Worm (Caenorhabditis elegans): ENCODE measurements around the gene fbxa-9.

Gene fbxa-9

DNA sequence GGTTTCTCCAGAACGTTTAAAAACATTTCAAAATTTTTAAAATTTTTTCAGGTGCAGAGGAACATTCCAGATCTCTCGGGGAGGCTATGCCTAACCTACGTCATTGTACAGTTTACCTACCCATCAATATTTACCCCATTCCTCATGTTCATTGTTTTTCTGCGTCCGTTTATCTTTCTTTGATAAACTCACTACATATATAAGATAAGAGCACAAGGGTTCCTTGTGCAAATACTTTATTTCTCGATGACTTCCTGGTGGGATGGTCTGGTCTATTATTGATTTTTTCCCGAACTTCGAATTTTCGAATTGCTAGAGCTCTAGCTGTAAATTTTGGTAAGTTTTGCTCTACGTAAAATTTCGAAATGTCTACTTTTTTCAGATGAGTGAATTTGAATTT is 33.1 kb upstream of the fbxa-9 start:
- TF ChIP-seq elt-2 (tag; optimal IDR thresholded peaks at IDR 0.05) (peak; percentile 74), ceh-22 (tag; optimal IDR thresholded peaks at IDR 0.05) (no peak)

DNA sequence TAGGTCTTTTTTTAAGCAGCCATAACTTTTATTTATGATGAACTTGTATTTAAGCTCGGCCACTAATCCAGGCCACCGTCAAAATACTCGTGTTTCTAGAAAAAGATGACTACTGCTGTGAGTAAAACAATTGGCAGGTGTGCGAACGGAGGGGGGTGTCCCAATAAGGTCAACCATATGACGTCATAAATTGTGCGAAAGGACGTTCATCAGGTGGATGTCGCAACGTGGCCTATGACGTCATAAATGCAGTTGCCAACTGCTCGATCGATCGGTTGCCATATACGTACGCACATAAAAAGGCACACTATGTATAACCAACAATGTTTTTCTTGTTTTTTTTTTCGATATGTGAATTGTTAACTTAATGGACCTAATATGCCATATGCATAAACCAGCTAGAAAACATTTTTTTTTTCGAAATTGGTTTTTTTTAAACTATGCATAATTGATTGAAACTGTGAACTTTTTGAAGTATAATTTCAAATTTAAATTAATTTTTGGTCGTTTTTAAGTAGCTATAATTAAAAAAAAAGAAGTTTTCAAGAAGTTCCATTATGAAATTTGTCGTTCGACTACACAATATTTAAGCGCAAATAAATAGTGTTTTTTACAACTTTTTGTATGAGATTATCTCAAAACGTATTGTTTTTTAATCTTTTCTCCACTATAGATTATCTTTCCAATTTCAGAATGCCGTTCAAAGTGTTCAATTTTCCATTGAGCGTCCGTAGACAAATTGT is 32.1 kb upstream of the fbxa-9 start, which contains the start of gene C39B5.2:
Gene C39B5.2 (plus strand): TSS at position 693 of the 743 bp plus-strand sequence.
- TF ChIP-seq hlh-30 (tag; optimal IDR thresholded peaks at IDR 0.05; ENCODE audit: insufficient read depth) (peak; percentile 65), ref-2 (tag; optimal IDR thresholded peaks at IDR 0.05) (peak; percentile 67), tbx-7 (tag; optimal IDR thresholded peaks at IDR 0.05) (no peak), tbx-2 (tag; optimal IDR thresholded peaks at IDR 0.05) (peak; percentile 53), fkh-6 (tag; optimal IDR thresholded peaks at IDR 0.05) (no peak), ets-4 (tag; optimal IDR thresholded peaks at IDR 0.05) (no peak), lin-11 (tag; optimal IDR thresholded peaks at IDR 0.05) (no peak), ceh-9 (tag; optimal IDR thresholded peaks at IDR 0.05) (no peak), ceh-34 (tag; optimal IDR thresholded peaks at IDR 0.05) (no peak), hlh-13 (GFP tag; optimal IDR thresholded peaks at IDR 0.05) (no peak), pat-9 (tag; optimal IDR thresholded peaks at IDR 0.05) (no peak), fkh-10 (GFP tag; optimal IDR thresholded peaks at IDR 0.05) (no peak), ceh-31 (tag; optimal IDR thresholded peaks at IDR 0.05) (peak; percentile 33), C08G9.2 (tag; optimal IDR thresholded peaks at IDR 0.05) (no peak)

DNA sequence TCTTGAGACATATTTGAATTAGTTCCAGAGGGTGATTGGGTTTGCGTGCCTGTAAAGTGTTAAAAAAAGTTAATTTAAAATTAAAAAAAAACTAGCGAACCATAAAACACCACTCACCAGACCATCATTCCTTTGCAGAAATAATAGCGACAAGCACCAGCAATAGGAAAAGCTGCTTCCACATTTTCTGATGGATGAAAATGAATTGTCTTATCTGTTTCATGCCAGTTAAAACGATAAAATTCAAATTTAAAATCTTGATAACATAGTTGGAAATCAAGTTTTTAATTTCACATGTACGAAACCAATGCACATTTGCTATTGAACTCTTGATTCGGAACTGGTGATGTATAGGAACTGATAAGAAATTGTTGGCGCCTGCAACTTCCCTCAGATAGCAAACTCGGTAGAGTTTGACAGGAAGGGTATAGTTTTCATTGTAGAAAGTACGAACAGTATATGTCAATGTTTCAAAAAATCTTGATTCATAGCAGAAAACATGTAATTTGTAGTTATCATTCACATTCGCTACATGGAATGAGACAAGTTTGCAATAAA is 26.8 kb upstream of the fbxa-9 start, which contains the start of gene C39B5.10:
Gene C39B5.10 (minus strand): TSS at position 51 of the 558 bp plus-strand sequence.
- no peak for TF ChIP-seq ets-4 (tag; optimal IDR thresholded peaks at IDR 0.05)
- TF ChIP-seq elt-2 (tag; optimal IDR thresholded peaks at IDR 0.05), result peak; percentile 13
- no peak for TF ChIP-seq nfya-1 (tag; optimal IDR thresholded peaks at IDR 0.05)
- no peak for TF ChIP-seq ceh-30 (tag; optimal IDR thresholded peaks at IDR 0.05)

DNA sequence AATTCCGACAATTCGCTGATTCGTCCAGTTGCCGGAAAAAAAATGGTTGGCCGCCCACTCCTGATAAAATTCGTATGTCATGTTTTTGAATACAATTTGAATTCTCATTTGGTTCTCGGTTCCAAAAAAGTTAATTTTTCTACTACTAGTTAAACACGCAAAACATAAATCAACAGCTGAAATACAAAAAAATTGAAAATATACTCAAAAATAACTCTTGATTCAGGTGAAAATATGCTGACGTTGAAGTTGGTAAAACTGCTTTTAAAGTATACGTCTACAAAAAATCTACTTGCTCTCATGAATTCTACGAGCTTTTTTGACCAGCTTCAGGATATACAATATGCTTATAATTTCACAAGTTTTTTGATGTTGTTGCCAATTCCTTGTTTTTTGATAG is 26.0 kb upstream of the fbxa-9 start, which contains the start of gene srz-56:
Gene srz-56 (plus strand): TSS at position 301 of the 400 bp plus-strand sequence.
- TF ChIP-seq T23F11.4 (GFP tag; optimal IDR thresholded peaks at IDR 0.05), result no peak

DNA sequence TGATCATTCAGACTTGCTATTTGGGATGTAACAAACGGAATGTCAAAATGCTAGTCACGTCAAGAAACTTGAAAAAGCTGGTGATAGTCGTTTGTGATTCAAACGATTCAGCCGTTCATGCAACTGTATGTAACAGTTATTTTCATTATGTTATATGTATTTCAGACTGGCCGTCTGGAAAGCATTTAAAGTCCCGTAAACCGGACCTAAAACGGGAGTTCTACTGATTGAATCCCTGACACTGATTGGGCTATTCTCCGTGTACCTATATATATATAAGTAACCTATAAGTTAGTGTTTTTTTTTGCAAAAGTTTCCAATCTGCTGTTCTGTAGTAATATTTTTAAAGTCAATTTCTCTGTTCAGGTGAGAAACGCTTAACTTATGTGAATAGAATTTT is 22.8 kb upstream of the fbxa-9 start:
- TF ChIP-seq lim-6 (tag; optimal IDR thresholded peaks at IDR 0.05), result no peak
- no peak for TF ChIP-seq ceh-9 (tag; optimal IDR thresholded peaks at IDR 0.05)
- no peak for TF ChIP-seq ceh-22 (tag; optimal IDR thresholded peaks at IDR 0.05)
- no peak for TF ChIP-seq syd-9 (tag; optimal IDR thresholded peaks at IDR 0.05)
- no peak for TF ChIP-seq ceh-14 (tag; optimal IDR thresholded peaks at IDR 0.05)
- TF ChIP-seq ceh-6 (GFP tag; optimal IDR thresholded peaks at IDR 0.05), result no peak
- no peak for TF ChIP-seq C08G9.2 (tag; optimal IDR thresholded peaks at IDR 0.05)
- no peak for TF ChIP-seq sox-4 (tag; optimal IDR thresholded peaks at IDR 0.05)
- no peak for TF ChIP-seq ceh-30 (tag; optimal IDR thresholded peaks at IDR 0.05)
- TF ChIP-seq tbx-2 (tag; optimal IDR thresholded peaks at IDR 0.05), result no peak
- TF ChIP-seq lin-11 (tag; optimal IDR thresholded peaks at IDR 0.05), result no peak
- no peak for TF ChIP-seq pha-2 (tag; optimal IDR thresholded peaks at IDR 0.05)
- no peak for TF ChIP-seq ztf-16 (tag; optimal IDR thresholded peaks at IDR 0.05)
- TF ChIP-seq dmd-4 (tag; optimal IDR thresholded peaks at IDR 0.05; ENCODE audit: borderline replicate concordance), result no peak
- no peak for TF ChIP-seq nhr-11 (tag; optimal IDR thresholded peaks at IDR 0.05)
- TF ChIP-seq gmeb-2 (tag; optimal IDR thresholded peaks at IDR 0.05), result no peak
- no peak for TF ChIP-seq T23F11.4 (GFP tag; optimal IDR thresholded peaks at IDR 0.05)
- TF ChIP-seq ref-2 (tag; optimal IDR thresholded peaks at IDR 0.05), result no peak
- TF ChIP-seq pqm-1 (tag; optimal IDR thresholded peaks at IDR 0.05), result no peak

DNA sequence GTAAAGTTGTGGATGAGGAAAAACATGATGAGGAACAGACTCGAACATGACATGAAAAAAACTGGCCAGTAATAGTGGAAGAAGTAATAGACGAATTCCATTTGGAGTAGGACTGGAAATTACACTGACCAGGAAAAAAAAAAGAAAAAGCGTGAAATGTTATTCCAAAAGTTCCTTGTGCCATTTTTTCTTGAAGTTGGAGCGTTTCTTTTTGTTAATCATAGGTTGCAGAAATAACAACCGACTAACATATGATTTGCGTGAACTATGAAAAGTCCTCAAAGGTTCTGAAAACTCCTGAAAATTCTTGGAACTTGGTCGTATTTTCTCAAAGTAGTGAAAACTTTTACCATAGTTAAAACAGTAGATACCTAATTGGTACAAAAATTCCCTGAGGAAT is 20.7 kb upstream of the fbxa-9 start, which contains the start of gene srd-67:
Gene srd-67 (minus strand): TSS at position 101 of the 400 bp plus-strand sequence.
- TF ChIP-seq ama-1 (optimal IDR thresholded peaks at IDR 0.05), result no peak
- no peak for TF ChIP-seq ceh-19 (GFP tag; optimal IDR thresholded peaks at IDR 0.05)
- TF ChIP-seq pha-2 (tag; optimal IDR thresholded peaks at IDR 0.05), result no peak
- TF ChIP-seq pax-1 (tag; optimal IDR thresholded peaks at IDR 0.05), result no peak
- no peak for TF ChIP-seq rnt-1 (tag; optimal IDR thresholded peaks at IDR 0.05)
- no peak for TF ChIP-seq npax-4 (tag; optimal IDR thresholded peaks at IDR 0.05)
- TF ChIP-seq sox-4 (tag; optimal IDR thresholded peaks at IDR 0.05), result no peak
- TF ChIP-seq fax-1 (tag; optimal IDR thresholded peaks at IDR 0.05), result no peak
- TF ChIP-seq ceh-30 (tag; optimal IDR thresholded peaks at IDR 0.05), result no peak
- no peak for TF ChIP-seq zip-5 (tag; optimal IDR thresholded peaks at IDR 0.05)
- no peak for TF ChIP-seq ceh-2 (tag; optimal IDR thresholded peaks at IDR 0.05)
- no peak for TF ChIP-seq unc-86 (tag; optimal IDR thresholded peaks at IDR 0.05)
- no peak for TF ChIP-seq ceh-9 (tag; optimal IDR thresholded peaks at IDR 0.05)
- no peak for TF ChIP-seq ceh-24 (tag; optimal IDR thresholded peaks at IDR 0.05)
- TF ChIP-seq C38D4.7 (GFP tag; optimal IDR thresholded peaks at IDR 0.05), result no peak
- TF ChIP-seq ceh-31 (tag; optimal IDR thresholded peaks at IDR 0.05), result no peak
- TF ChIP-seq ceh-34 (tag; optimal IDR thresholded peaks at IDR 0.05), result no peak

Measured in whole organism, late embryonic.